Fruit fly (Drosophila melanogaster) whole organism, embryonic: ENCODE results near the gene moody.

Experiments used
- Abd-B ChIP-seq: fragments of 200-800 bp; sonication (Bioruptor generic); optimal IDR thresholded peaks from 2 replicates; lab custom pipeline; 2018; ENCODE audit warnings: missing biosample characterization, mild to moderate bottlenecking, missing genetic modification characterization, moderate library complexity
- Atf-2 ChIP-seq: fragments of 200-800 bp; sonication (Bioruptor generic); optimal IDR thresholded peaks from 2 replicates; lab custom pipeline; 2016; ENCODE audit warnings: missing biosample characterization, missing genetic modification characterization
- B-H2 ChIP-seq: fragments of 200-800 bp; sonication (Bioruptor generic); optimal IDR thresholded peaks from 2 replicates; lab custom pipeline; 2018; ENCODE audit warnings: missing biosample characterization, mild to moderate bottlenecking, missing genetic modification characterization
- Bdp1 ChIP-seq: fragments of 200-800 bp; sonication (Bioruptor generic); optimal IDR thresholded peaks from 3 replicates; lab custom pipeline; 2016; ENCODE audit warnings: missing biosample characterization, missing genetic modification characterization
- CG10431 ChIP-seq: fragments of 200-800 bp; sonication (Bioruptor generic); optimal IDR thresholded peaks from 3 replicates; lab custom pipeline; 2018; ENCODE audit warnings: missing biosample characterization, mild to moderate bottlenecking, missing genetic modification characterization
- CG12769 ChIP-seq: fragments of 200-800 bp; sonication (Bioruptor generic); optimal IDR thresholded peaks from 2 replicates; lab custom pipeline; 2019; ENCODE audit warnings: missing biosample characterization, mild to moderate bottlenecking, missing genetic modification characterization, moderate library complexity
- CG13287 ChIP-seq: fragments of 200-800 bp; sonication (Bioruptor generic); IDR thresholded peaks from 2 replicates; pipeline ENCODE4 v1.3.6; 2022; ENCODE audit warnings: missing biosample characterization, missing genetic modification characterization; ENCODE audit not compliant: partially characterized antibody
- CG13894 ChIP-seq: fragments of 200-800 bp; sonication (Bioruptor generic); optimal IDR thresholded peaks from 3 replicates; lab custom pipeline; 2018; ENCODE audit warnings: missing biosample characterization, mild to moderate bottlenecking, missing genetic modification characterization, moderate library complexity
- CG17568 ChIP-seq: fragments of 200-800 bp; sonication (Bioruptor generic); optimal IDR thresholded peaks from 2 replicates; lab custom pipeline; 2018; ENCODE audit warnings: missing biosample characterization, mild to moderate bottlenecking, missing genetic modification characterization, moderate library complexity
- CG2202 ChIP-seq: fragments of 200-800 bp; sonication (Bioruptor generic); optimal IDR thresholded peaks from 2 replicates; lab custom pipeline; 2018; ENCODE audit warnings: missing biosample characterization, mild to moderate bottlenecking, missing genetic modification characterization
- CG3065 ChIP-seq: fragments of 200-800 bp; sonication (Bioruptor generic); optimal IDR thresholded peaks from 2 replicates; lab custom pipeline; 2016; ENCODE audit warnings: missing biosample characterization, missing genetic modification characterization
- CG31224 ChIP-seq: fragments of 200-800 bp; sonication (Bioruptor generic); IDR thresholded peaks from 2 replicates; pipeline ENCODE4 v1.3.6; 2022; ENCODE audit warnings: missing biosample characterization, missing genetic modification characterization
- CG31388 ChIP-seq: fragments of 200-800 bp; sonication (Bioruptor generic); optimal IDR thresholded peaks from 2 replicates; lab custom pipeline; 2016; ENCODE audit warnings: missing biosample characterization, missing genetic modification characterization
- CG3726 ChIP-seq: fragments of 200-800 bp; sonication (Bioruptor generic); IDR thresholded peaks from 3 replicates; pipeline ENCODE4, ENCODE4 v1.3.6; 2022; ENCODE audit warnings: missing biosample characterization, missing genetic modification characterization
- CG43689 ChIP-seq: fragments of 200-800 bp; sonication (Bioruptor generic); IDR thresholded peaks from 2 replicates; pipeline ENCODE4 v1.3.6; 2022; ENCODE audit warnings: missing biosample characterization, missing genetic modification characterization
- CG7372 ChIP-seq: fragments of 200-800 bp; sonication (Bioruptor generic); IDR thresholded peaks from 2 replicates; pipeline ENCODE4 v1.3.6; 2022; ENCODE audit warnings: missing biosample characterization, missing genetic modification characterization
- CG9817 ChIP-seq: fragments of 200-800 bp; sonication (Bioruptor generic); optimal IDR thresholded peaks from 2 replicates; lab custom pipeline; 2018; ENCODE audit warnings: missing biosample characterization, mild to moderate bottlenecking, missing genetic modification characterization, moderate library complexity
- Dek ChIP-seq: fragments of 200-800 bp; sonication (Bioruptor generic); optimal IDR thresholded peaks from 3 replicates; lab custom pipeline; 2019; ENCODE audit warnings: missing biosample characterization, mild to moderate bottlenecking, missing genetic modification characterization, moderate library complexity
- Dip3 ChIP-seq: fragments of 200-800 bp; sonication (Bioruptor generic); optimal IDR thresholded peaks from 3 replicates; lab custom pipeline; 2016; ENCODE audit warnings: missing biosample characterization, missing genetic modification characterization
- Dll ChIP-seq: fragments of 200-800 bp; sonication (Bioruptor generic); IDR thresholded peaks from 4 replicates; pipeline ENCODE4 v1.3.6; 2022; ENCODE audit warnings: missing biosample characterization, missing genetic modification characterization; ENCODE audit not compliant: partially characterized antibody
- Doc2 ChIP-seq: fragments of 200-800 bp; sonication (Bioruptor generic); IDR thresholded peaks from 2 replicates; pipeline ENCODE4 v1.3.6; 2022; ENCODE audit warnings: missing biosample characterization, missing genetic modification characterization
- Dref ChIP-seq: fragments of 200-800 bp; sonication (Bioruptor generic); IDR thresholded peaks from 2 replicates; pipeline ENCODE4 v1.3.6; 2022; ENCODE audit warnings: missing biosample characterization, missing genetic modification characterization
- Hmx ChIP-seq: fragments of 200-800 bp; sonication (Bioruptor generic); optimal IDR thresholded peaks from 2 replicates; lab custom pipeline; 2016; ENCODE audit warnings: missing biosample characterization, missing genetic modification characterization
- Hr3 ChIP-seq: fragments of 200-800 bp; sonication (Bioruptor generic); optimal IDR thresholded peaks from 3 replicates; lab custom pipeline; 2016; ENCODE audit warnings: missing biosample characterization, missing genetic modification characterization
- Hr39 ChIP-seq: fragments of >200 bp; optimal IDR thresholded peaks from 2 replicates; lab custom pipeline; 2017
- Jarid2 ChIP-seq: fragments of 200-800 bp; sonication (Bioruptor generic); optimal IDR thresholded peaks from 3 replicates; lab custom pipeline; 2017; ENCODE audit warnings: mild to moderate bottlenecking, missing biosample characterization, missing genetic modification reagents, missing genetic modification characterization
- Lpt ChIP-seq: fragments of >200 bp; optimal IDR thresholded peaks from 2 replicates; lab custom pipeline; 2018; ENCODE audit warnings: missing biosample characterization, missing genetic modification characterization
- MTF-1 ChIP-seq: fragments of 200-800 bp; sonication (Bioruptor generic); optimal IDR thresholded peaks from 2 replicates; lab custom pipeline; 2018; ENCODE audit warnings: missing biosample characterization, mild to moderate bottlenecking, missing genetic modification characterization, borderline replicate concordance
- Sry-δ ChIP-seq: fragments of 200-800 bp; sonication (Bioruptor generic); optimal IDR thresholded peaks from 2 replicates; lab custom pipeline; 2016; ENCODE audit warnings: missing biosample characterization, missing genetic modification characterization
- Xrp1 ChIP-seq: fragments of 200-800 bp; sonication (Bioruptor generic); IDR thresholded peaks from 2 replicates; pipeline ENCODE4 v1.3.6; 2022; ENCODE audit warnings: missing biosample characterization, missing genetic modification characterization
- YL-1 ChIP-seq: fragments of 200-800 bp; sonication (Bioruptor generic); optimal IDR thresholded peaks from 3 replicates; lab custom pipeline; 2017; ENCODE audit warnings: missing biosample characterization, mild to moderate bottlenecking, missing genetic modification characterization
- cato ChIP-seq: fragments of 200-800 bp; sonication (Bioruptor generic); optimal IDR thresholded peaks from 2 replicates; lab custom pipeline; 2016; ENCODE audit warnings: missing biosample characterization, missing genetic modification characterization, borderline replicate concordance
- esg ChIP-seq: fragments of 200-800 bp; sonication (Bioruptor generic); conservative IDR thresholded peaks from 2 replicates; pipeline ENCODE4 v1.3.6; 2022; ENCODE audit warnings: missing biosample characterization, missing genetic modification characterization
- exex ChIP-seq: fragments of 200-800 bp; sonication (Bioruptor generic); optimal IDR thresholded peaks from 4 replicates; lab custom pipeline; 2018; ENCODE audit warnings: missing biosample characterization, mild to moderate bottlenecking, missing genetic modification characterization, moderate library complexity
- fu2 ChIP-seq: fragments of 200-800 bp; sonication (Bioruptor generic); optimal IDR thresholded peaks from 2 replicates; lab custom pipeline; 2016; ENCODE audit warnings: missing biosample characterization, missing genetic modification characterization
- grau ChIP-seq: fragments of 200-800 bp; optimal IDR thresholded peaks from 3 replicates; lab custom pipeline; 2019; ENCODE audit warnings: missing biosample characterization, mild to moderate bottlenecking, missing genetic modification characterization, moderate library complexity
- grn ChIP-seq: fragments of 200-800 bp; sonication (Bioruptor generic); optimal IDR thresholded peaks from 3 replicates; lab custom pipeline; 2017; ENCODE audit warnings: missing biosample characterization, missing genetic modification characterization
- gsb ChIP-seq: fragments of 200-800 bp; sonication (Bioruptor generic); IDR thresholded peaks from 2 replicates; pipeline ENCODE4 v1.3.6; 2022; ENCODE audit warnings: missing biosample characterization, missing genetic modification characterization
- h ChIP-seq: fragments of >200 bp; optimal IDR thresholded peaks from 2 replicates; lab custom pipeline; 2017
- ind ChIP-seq: fragments of 200-800 bp; sonication (Bioruptor generic); optimal IDR thresholded peaks from 3 replicates; lab custom pipeline; 2016; ENCODE audit warnings: missing biosample characterization, missing genetic modification characterization
- ken ChIP-seq: fragments of 200-800 bp; sonication (Bioruptor generic); IDR thresholded peaks from 3 replicates; pipeline ENCODE4 v1.3.6; 2022; ENCODE audit warnings: missing biosample characterization, missing genetic modification characterization
- knrl ChIP-seq: fragments of 200-800 bp; sonication (Bioruptor generic); IDR thresholded peaks from 3 replicates; pipeline ENCODE4 v1.3.6; 2022; ENCODE audit warnings: missing biosample characterization, missing genetic modification characterization; ENCODE audit not compliant: partially characterized antibody
- lab ChIP-seq: fragments of 200-800 bp; sonication (Bioruptor generic); optimal IDR thresholded peaks from 3 replicates; lab custom pipeline; 2017; ENCODE audit warnings: missing biosample characterization, missing genetic modification characterization, mild to moderate bottlenecking, moderate library complexity, missing genetic modification reagents
- lov ChIP-seq, 2 experiments: fragments of 200-800 bp in 1 of 2; fragments of >200 bp in 1 of 2; sonication (Bioruptor generic) in 1 of 2; IDR thresholded peaks in 1 of 2; optimal IDR thresholded peaks in 1 of 2; 2 replicates in 1 of 2; 3 replicates in 1 of 2; pipeline versions ENCODE4 v1.3.6 to Lab custom; 2017 to 2022; ENCODE audit warnings: missing biosample characterization in 1 of 2, missing genetic modification characterization in 1 of 2
- sens ChIP-seq: fragments of 200-800 bp; sonication (Bioruptor generic); peaks from one replicate; lab custom pipeline; 2016; ENCODE audit warnings: missing biosample characterization, missing genetic modification characterization
- seq ChIP-seq: fragments of 200-800 bp; sonication (Bioruptor generic); IDR thresholded peaks from 2 replicates; pipeline ENCODE4 v1.3.6; 2022; ENCODE audit warnings: missing biosample characterization, missing genetic modification characterization
- shn ChIP-seq: fragments of 200-800 bp; sonication (Bioruptor generic); optimal IDR thresholded peaks from 3 replicates; lab custom pipeline; 2016; ENCODE audit warnings: missing biosample characterization, missing genetic modification characterization
- stwl ChIP-seq: fragments of 200-800 bp; sonication (Bioruptor generic); optimal IDR thresholded peaks from 3 replicates; lab custom pipeline; 2018; ENCODE audit warnings: missing biosample characterization, mild to moderate bottlenecking, missing genetic modification characterization, moderate library complexity
- tap ChIP-seq: fragments of 200-800 bp; optimal IDR thresholded peaks from 3 replicates; lab custom pipeline; 2019; ENCODE audit warnings: missing biosample characterization, mild to moderate bottlenecking, missing genetic modification characterization, moderate library complexity
- trem ChIP-seq: fragments of 200-800 bp; optimal IDR thresholded peaks from 3 replicates; lab custom pipeline; 2019; ENCODE audit warnings: missing biosample characterization, mild to moderate bottlenecking, missing genetic modification characterization, moderate library complexity

Gene moody

dm6 chrX:2009453-2010009 lies 40.4 kb downstream of the moody start (continued):
- TF ChIP-seq CG31224 (GFP tag; lab: Robert Waterston, UW) (peak; percentile 16; the same call in 1 of the 2 replicates), CG12769 (tag; lab: Kevin White, UChicago) (peak; percentile 52), CG13287 (GFP tag; lab: Robert Waterston, UW) (no peak), tap (tag; lab: Kevin White, UChicago) (peak; percentile 25), CG17568 (GFP tag; lab: Kevin White, UChicago) (peak; percentile 61), exex (tag; lab: Kevin White, UChicago) (peak; percentile 17), shn (GFP tag; lab: Kevin White, UChicago) (peak; percentile 59), CG10431 (GFP tag; lab: Kevin White, UChicago) (peak; percentile 45), gsb (GFP tag; lab: Robert Waterston, UW) (no peak), Dek (peak; percentile 72), ind (peak; percentile 69), lov (optimal IDR thresholded peaks at IDR 0.05; lab: Kevin White, UChicago) (no peak), lov (GFP tag; IDR thresholded peaks at IDR 0.05; lab: Robert Waterston, UW) (0 out of 3 replicates have a peak, but pooled peaks have one; percentile 12), CG31388 (GFP tag; lab: Kevin White, UChicago) (no peak), esg (peak; percentile 60), Xrp1 (GFP tag; lab: Robert Waterston, UW) (peak; percentile 64; the same call in 1 of the 2 replicates), h (lab: Kevin White, UChicago) (no peak), Hr3 (peak; percentile 77), seq (GFP tag; lab: Robert Waterston, UW) (peak; percentile 38), B-H2 (GFP tag; lab: Kevin White, UChicago) (peak; percentile 48), Lpt (no peak), Doc2 (GFP tag; lab: Robert Waterston, UW) (no peak), CG9817 (tag; lab: Kevin White, UChicago) (peak; percentile 73), Bdp1 (GFP tag; lab: Kevin White, UChicago) (peak; percentile 13), Dip3 (GFP tag; lab: Kevin White, UChicago) (peak; percentile 82), Hmx (GFP tag; lab: Kevin White, UChicago) (peak; percentile 71), Dref (peak; percentile 28; the same call in 1 of the 2 replicates), ken (no peak), CG43689 (GFP tag; lab: Robert Waterston, UW) (no peak), Sry-δ (GFP tag; lab: Kevin White, UChicago) (peak; percentile 26), grn (GFP tag; lab: Kevin White, UChicago) (no peak), Hr39 (lab: Kevin White, UChicago) (no peak), CG7372 (GFP tag; lab: Robert Waterston, UW) (0 out of 2 replicates have a peak, but pooled peaks have one; percentile 37), stwl (peak; percentile 30), YL-1 (GFP tag; lab: Kevin White, UChicago) (no peak), Jarid2 (GFP tag; lab: Kevin White, UChicago) (peak; percentile 28), fu2 (GFP tag; lab: Kevin White, UChicago) (peak; percentile 72), CG13894 (tag; lab: Kevin White, UChicago) (no peak), Atf-2 (peak; percentile 83), MTF-1 (GFP tag; lab: Kevin White, UChicago) (no peak), cato (GFP tag; lab: Kevin White, UChicago) (peak; percentile 66), CG3726 (GFP tag; lab: Robert Waterston, UW) (no peak; the same call in 2 of the 3 replicates), lab (GFP tag; lab: Kevin White, UChicago) (peak; percentile 72), sens (GFP tag; lab: Kevin White, UChicago) (peak; percentile 93), Dll (GFP tag; lab: Robert Waterston, UW) (no peak), grau (tag; lab: Kevin White, UChicago) (peak; percentile 80), CG2202 (peak; percentile 5), CG3065 (no peak), Abd-B (GFP tag; lab: Kevin White, UChicago) (peak; percentile 67), trem (tag; lab: Kevin White, UChicago) (peak; percentile 49), knrl (GFP tag; lab: Robert Waterston, UW) (no peak)
